Fruit fly (Drosophila melanogaster): Measurements from ENCODE around the gene cal1.

cal1 gene

DNA sequence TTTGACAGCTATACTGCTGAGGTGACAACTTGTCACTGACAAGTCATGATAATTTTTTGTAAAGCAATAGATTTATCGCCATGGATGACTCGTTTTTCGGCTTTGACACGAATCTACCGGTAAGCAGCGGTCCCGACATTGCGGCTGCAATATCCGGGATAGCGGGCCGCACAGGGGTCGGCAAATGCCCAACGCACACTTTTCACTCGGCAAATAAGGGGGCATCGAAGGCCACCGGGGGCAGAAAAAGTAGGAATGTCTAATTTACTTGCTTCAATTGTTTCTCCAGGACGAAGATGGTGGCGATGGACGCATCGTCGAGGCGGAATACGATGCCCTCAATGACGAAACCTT, 44.5 kb upstream of the cal1 start (continued):
- TF ChIP-seq Hand (GFP tag; optimal IDR thresholded peaks at IDR 0.05) (no peak), lbe (GFP tag; optimal IDR thresholded peaks at IDR 0.05) (no peak), Dll (GFP tag; IDR thresholded peaks at IDR 0.05; ENCODE audit: partially characterized antibody) (peak; percentile 63; the same call in 2 of the 4 replicates), Hey (tag; optimal IDR thresholded peaks at IDR 0.05) (peak; percentile 60), CG4617 (GFP tag; optimal IDR thresholded peaks at IDR 0.05; ENCODE audit: borderline replicate concordance) (peak; percentile 61), MESR4 (GFP tag; optimal IDR thresholded peaks at IDR 0.05) (peak; percentile 96), CG13296 (GFP tag; optimal IDR thresholded peaks at IDR 0.05) (no peak), ken (GFP tag; IDR thresholded peaks at IDR 0.05) (no peak), Stat92E (GFP tag; optimal IDR thresholded peaks at IDR 0.05) (no peak), en (GFP tag; optimal IDR thresholded peaks at IDR 0.05) (no peak), CG17328 (GFP tag; IDR thresholded peaks at IDR 0.05) (0 out of 2 replicates have a peak, but pooled peaks have one; percentile 16), shn (GFP tag; optimal IDR thresholded peaks at IDR 0.05) (no peak), CG12071 (GFP tag; optimal IDR thresholded peaks at IDR 0.05) (no peak), Sox102F (GFP tag; optimal IDR thresholded peaks at IDR 0.05) (no peak), Kr (GFP tag; optimal IDR thresholded peaks at IDR 0.05) (no peak), CG34376 (GFP tag; optimal IDR thresholded peaks at IDR 0.05) (no peak), schlank (tag; optimal IDR thresholded peaks at IDR 0.05) (no peak), CG18476 (GFP tag; optimal IDR thresholded peaks at IDR 0.05) (no peak), CG10979 (tag; optimal IDR thresholded peaks at IDR 0.05) (no peak), run (tag; optimal IDR thresholded peaks at IDR 0.05) (no peak), Awh (GFP tag; IDR thresholded peaks at IDR 0.05) (no peak), CG10959 (GFP tag; IDR thresholded peaks at IDR 0.05) (no peak), Mes4 (GFP tag; optimal IDR thresholded peaks at IDR 0.05) (no peak), NfI (GFP tag; optimal IDR thresholded peaks at IDR 0.05) (no peak), bsh (GFP tag; optimal IDR thresholded peaks at IDR 0.05) (no peak), psq (GFP tag; optimal IDR thresholded peaks at IDR 0.05) (no peak), sqz (GFP tag; optimal IDR thresholded peaks at IDR 0.05) (no peak), fu2 (GFP tag; optimal IDR thresholded peaks at IDR 0.05) (no peak)

- TF ChIP-seq pros (GFP tag; optimal IDR thresholded peaks at IDR 0.05), result no peak
- TF ChIP-seq grn (GFP tag; optimal IDR thresholded peaks at IDR 0.05), result no peak
- TF ChIP-seq Hey (tag; optimal IDR thresholded peaks at IDR 0.05), result no peak
- TF ChIP-seq row (GFP tag; IDR thresholded peaks at IDR 0.05), result peak; percentile 45; the same call in 2 of the 3 replicates
- TF ChIP-seq Vsx1 (GFP tag; optimal IDR thresholded peaks at IDR 0.05), result no peak
- TF ChIP-seq fd96Cb (tag; optimal IDR thresholded peaks at IDR 0.05), result no peak
- TF ChIP-seq CG2875 (GFP tag; optimal IDR thresholded peaks at IDR 0.05), result peak; percentile 31
- TF ChIP-seq scrt (GFP tag; optimal IDR thresholded peaks at IDR 0.05), result no peak
- TF ChIP-seq zf30C (GFP tag; optimal IDR thresholded peaks at IDR 0.05), result peak; percentile 23
- TF ChIP-seq CG8281 (tag; optimal IDR thresholded peaks at IDR 0.05), result no peak
- no peak for TF ChIP-seq HLHmδ (GFP tag; optimal IDR thresholded peaks at IDR 0.05)
- peak; percentile 31 for TF ChIP-seq CG16815 (GFP tag; optimal IDR thresholded peaks at IDR 0.05)
- TF ChIP-seq gce (GFP tag; IDR thresholded peaks at IDR 0.05), result no peak
- TF ChIP-seq pum (GFP tag; optimal IDR thresholded peaks at IDR 0.05), result no peak
- TF ChIP-seq Fer1 (GFP tag; optimal IDR thresholded peaks at IDR 0.05), result no peak
- TF ChIP-seq fd102C (GFP tag; optimal IDR thresholded peaks at IDR 0.05), result no peak
- no peak for TF ChIP-seq crp (GFP tag; optimal IDR thresholded peaks at IDR 0.05)
- TF ChIP-seq CG4617 (GFP tag; optimal IDR thresholded peaks at IDR 0.05; ENCODE audit: borderline replicate concordance), result no peak
- no peak for TF ChIP-seq trem (tag; optimal IDR thresholded peaks at IDR 0.05)
- TF ChIP-seq CG4282 (GFP tag; optimal IDR thresholded peaks at IDR 0.05), result no peak
- peak; percentile 8 for TF ChIP-seq D19A (tag; optimal IDR thresholded peaks at IDR 0.05)
- TF ChIP-seq slp2 (GFP tag; optimal IDR thresholded peaks at IDR 0.05), result no peak
- no peak for TF ChIP-seq ase (GFP tag; IDR thresholded peaks at IDR 0.05)
- TF ChIP-seq CG6689 (GFP tag; IDR thresholded peaks at IDR 0.05), result no peak
- TF ChIP-seq hb (GFP tag; IDR thresholded peaks at IDR 0.05; ENCODE audit: partially characterized antibody), result no peak
Observed at dm6 chr3R:17048867-17049266, 39.2 kb upstream of the cal1 start.

Measured in whole organism, embryonic.